Fruit fly (Drosophila melanogaster) S2 (cell line): ENCODE results near the gene Mf.

Source experiments
- CG8478 ChIP-seq: fragments of >200 bp; optimal IDR thresholded peaks from 2 replicates; lab custom pipeline; 2018
- CTCF ChIP-seq, 2 experiments: fragments of >200 bp; optimal IDR thresholded peaks; 2 replicates each; lab custom pipeline; 2018

dm6 chr3R:15177230-15177629 lies 4.1 kb downstream of the Mf start:
- TF ChIP-seq CG8478 (lab: Kevin White, UChicago) (no peak), CTCF (optimal IDR thresholded peaks at IDR 0.05; lab: Kevin White, UChicago) (no peak)
